Worm (Caenorhabditis elegans): ENCODE data around the gene F26F2.8.

DNA sequence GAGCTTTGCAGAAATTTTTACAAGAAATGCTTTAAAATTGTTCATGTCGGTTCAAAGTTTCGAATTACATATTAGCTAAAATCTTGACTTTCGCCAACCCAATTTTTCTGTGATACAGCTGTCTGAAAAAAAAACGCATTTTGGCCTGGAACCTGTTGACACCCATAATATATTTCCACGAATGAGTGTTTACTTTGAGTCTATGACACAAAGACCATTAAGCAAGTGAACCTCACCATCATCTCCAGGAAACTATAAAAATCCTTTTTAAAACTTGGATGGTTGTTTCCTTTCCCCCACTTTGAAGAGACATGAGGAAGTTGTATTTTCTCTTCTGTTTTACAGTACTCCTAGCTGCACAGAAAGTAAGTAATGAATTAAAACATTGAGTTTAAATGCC lies 5.0 kb upstream of the F26F2.8 start, which contains the start of gene clec-263:
- TF ChIP-seq F22D6.2 (tag; optimal IDR thresholded peaks at IDR 0.05) (no peak), nfyb-1 (GFP tag; IDR thresholded peaks at IDR 0.05) (no peak), nfya-1 (tag; optimal IDR thresholded peaks at IDR 0.05; ENCODE audit: borderline replicate concordance, insufficient read depth) (no peak), lin-54 (GFP tag; optimal IDR thresholded peaks at IDR 0.05) (no peak)
